Worm (Caenorhabditis elegans) whole organism, midembryonic: ENCODE results near the gene best-15.

Experiments
- cog-1 ChIP-seq: sonication (generic microtip); optimal IDR thresholded peaks from 2 replicates; lab custom pipeline; 2016; ENCODE audit warnings: missing genetic modification characterization, missing compliant biosample characterization
- flt-1 ChIP-seq: fragments of 200-800 bp; sonication (Bioruptor generic); IDR thresholded peaks from 2 replicates; pipeline ENCODE4 v1.3.6; 2022; ENCODE audit warnings: missing genetic modification characterization, missing compliant biosample characterization
- ztf-29 ChIP-seq: fragments of 200-800 bp; sonication (Bioruptor generic); IDR thresholded peaks from 2 replicates; pipeline ENCODE4 v1.3.6; 2022; ENCODE audit warnings: missing genetic modification reagents, missing genetic modification characterization, missing compliant biosample characterization

DNA sequence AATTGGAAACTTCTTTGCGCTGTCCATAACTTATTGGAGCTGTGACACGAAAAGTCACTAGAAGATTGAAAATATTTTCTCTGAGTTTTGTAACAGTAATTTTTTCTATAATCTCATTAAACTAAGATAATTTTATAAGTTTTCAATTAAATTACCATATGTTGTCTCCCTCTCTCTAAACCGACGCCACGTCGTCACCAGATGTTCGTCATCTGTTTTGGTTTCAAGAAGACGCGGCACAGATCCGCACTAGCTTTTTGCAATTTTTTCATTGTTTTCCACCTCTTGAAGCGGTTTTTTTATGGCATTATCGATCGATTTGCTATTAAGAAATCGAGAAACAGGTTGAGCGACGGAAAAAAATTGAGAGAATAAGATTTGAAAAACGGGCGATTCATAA is 28.1 kb downstream of the best-15 start:
- TF ChIP-seq cog-1 (tag; lab: Kevin White, UChicago), result no peak
- no peak for TF ChIP-seq ztf-29 (GFP tag; lab: Robert Waterston, UW)
- no peak for TF ChIP-seq flt-1 (GFP tag; lab: Robert Waterston, UW)
